Worm (Caenorhabditis elegans) whole organism, L3 larva: ENCODE results near the gene str-265.
"Not testable (repeated sequence)": the region's sequence is repeated elsewhere in the genome, so short reads cannot be mapped to it uniquely, and the experiment has no call there.

Experiments
- ZK546.5 ChIP-seq: sonication (generic microtip); optimal IDR thresholded peaks from 2 replicates; lab custom pipeline; 2017; ENCODE audit warnings: missing biosample characterization, missing genetic modification characterization
- ceh-16 ChIP-seq: sonication (generic microtip); optimal IDR thresholded peaks from 2 replicates; lab custom pipeline; 2017; ENCODE audit warnings: missing biosample characterization, missing genetic modification characterization
- ceh-9 ChIP-seq: sonication (generic microtip); optimal IDR thresholded peaks from 2 replicates; lab custom pipeline; 2018; ENCODE audit warnings: missing biosample characterization, missing genetic modification characterization
- egl-5 ChIP-seq: fragments of 150-350 bp; optimal IDR thresholded peaks from 2 replicates; lab custom pipeline; 2017; ENCODE audit warnings: missing biosample characterization, missing genetic modification reagents, missing genetic modification characterization, inconsistent platforms
- lsy-12 ChIP-seq: sonication (generic microtip); optimal IDR thresholded peaks from 2 replicates; lab custom pipeline; 2016; ENCODE audit warnings: mild to moderate bottlenecking, missing genetic modification characterization, missing compliant biosample characterization
- nhr-11 ChIP-seq: fragments of 150-350 bp; optimal IDR thresholded peaks from 2 replicates; lab custom pipeline; 2014; ENCODE audit warnings: missing biosample characterization, missing genetic modification characterization
- nhr-12 ChIP-seq: fragments of 150-350 bp; optimal IDR thresholded peaks from 2 replicates; lab custom pipeline; 2014; ENCODE audit warnings: missing biosample characterization, missing genetic modification characterization
- pqm-1 ChIP-seq: fragments of 150-350 bp; optimal IDR thresholded peaks from 2 replicates; lab custom pipeline; 2017; ENCODE audit warnings: missing biosample characterization, missing genetic modification characterization, inconsistent platforms

The str-265 gene

ce11 chrV:2407214-2407613, at the start of gene str-265:
str-265 (minus strand) TSS chrV:2407314.
- TF ChIP-seq egl-5, nhr-11, ceh-9 (tag; lab: Kevin White, UChicago): not testable (repeated sequence)

ce11 chrV:2453114-2453513, 46.0 kb upstream of the str-265 start, which contains the start of gene F56A4.3:
F56A4.3 (plus strand) TSS chrV:2453414.
- not testable (repeated sequence) for TF ChIP-seq nhr-12; lsy-12 (tag; lab: Kevin White, UChicago); ZK546.5 (tag; lab: Kevin White, UChicago)

ce11 chrV:2428024-2428423, 20.9 kb upstream of the str-265 start, which contains the start of gene str-119:
str-119 (minus strand) TSS chrV:2428124.
- TF ChIP-seq ceh-16; pqm-1 (tag; lab: Kevin White, UChicago); ZK546.5 (tag; lab: Kevin White, UChicago): not testable (repeated sequence)
